Worm (Caenorhabditis elegans) whole organism, late embryonic: ENCODE measurements around the gene nhr-67.

Source experiments
- C08G9.2 ChIP-seq: sonication (generic microtip); optimal IDR thresholded peaks from 2 replicates; lab custom pipeline; 2016; ENCODE audit warnings: mild to moderate bottlenecking, missing genetic modification characterization, moderate library complexity, missing compliant biosample characterization
- C38D4.7 ChIP-seq: fragments of 200-800 bp; sonication (Bioruptor generic); optimal IDR thresholded peaks from 2 replicates; lab custom pipeline; 2018; ENCODE audit warnings: mild to moderate bottlenecking, missing genetic modification characterization, moderate library complexity, missing compliant biosample characterization
- F13H6.1 ChIP-seq: sonication (generic microtip); optimal IDR thresholded peaks from 2 replicates; lab custom pipeline; 2016; ENCODE audit warnings: missing genetic modification characterization, missing compliant biosample characterization
- K02D7.2 ChIP-seq: sonication (generic microtip); optimal IDR thresholded peaks from 2 replicates; lab custom pipeline; 2017; ENCODE audit warnings: mild to moderate bottlenecking, missing genetic modification characterization, missing compliant biosample characterization
- K09A11.1 ChIP-seq: sonication (generic microtip); optimal IDR thresholded peaks from 2 replicates; lab custom pipeline; 2017; ENCODE audit warnings: antibody characterized with exemption, mild to moderate bottlenecking, missing genetic modification characterization, missing compliant biosample characterization; ENCODE audit not compliant: insufficient read depth
- T23F11.4 ChIP-seq: fragments of 200-800 bp; sonication (Bioruptor generic); optimal IDR thresholded peaks from 2 replicates; lab custom pipeline; 2018; ENCODE audit warnings: mild to moderate bottlenecking, missing genetic modification characterization, missing compliant biosample characterization
- Y22D7AL.16 ChIP-seq: sonication (generic microtip); optimal IDR thresholded peaks from 2 replicates; lab custom pipeline; 2016; ENCODE audit warnings: missing genetic modification characterization, missing compliant biosample characterization
- ceh-14 ChIP-seq: sonication (generic microtip); optimal IDR thresholded peaks from 2 replicates; lab custom pipeline; 2016; ENCODE audit warnings: missing genotype, missing genetic modification characterization, missing compliant biosample characterization
- ceh-19 ChIP-seq: fragments of 200-800 bp; sonication (Bioruptor generic); optimal IDR thresholded peaks from 2 replicates; lab custom pipeline; 2018; ENCODE audit warnings: mild to moderate bottlenecking, missing genetic modification characterization, missing compliant biosample characterization
- ceh-2 ChIP-seq: sonication (generic microtip); optimal IDR thresholded peaks from 2 replicates; lab custom pipeline; 2016; ENCODE audit warnings: missing genotype, missing genetic modification characterization, missing compliant biosample characterization
- ceh-30 ChIP-seq: fragments of 150-350 bp; optimal IDR thresholded peaks from 2 replicates; lab custom pipeline; 2014; ENCODE audit warnings: missing biosample characterization, missing genetic modification characterization
- ceh-31 ChIP-seq: sonication (generic microtip); optimal IDR thresholded peaks from 2 replicates; lab custom pipeline; 2016; ENCODE audit warnings: missing genetic modification characterization, missing compliant biosample characterization
- ceh-34 ChIP-seq: sonication (generic microtip); optimal IDR thresholded peaks from 2 replicates; lab custom pipeline; 2016; ENCODE audit warnings: mild to moderate bottlenecking, missing genetic modification characterization, missing compliant biosample characterization
- ceh-48 ChIP-seq: sonication (generic microtip); optimal IDR thresholded peaks from 2 replicates; lab custom pipeline; 2016; ENCODE audit warnings: missing genetic modification characterization, inconsistent platforms, missing compliant biosample characterization
- ceh-6 ChIP-seq: fragments of 200-800 bp; sonication (Bioruptor generic); optimal IDR thresholded peaks from 2 replicates; lab custom pipeline; 2018; ENCODE audit warnings: mild to moderate bottlenecking, missing genetic modification characterization, missing compliant biosample characterization
- dmd-4 ChIP-seq: sonication (generic microtip); optimal IDR thresholded peaks from 2 replicates; lab custom pipeline; 2016; ENCODE audit warnings: borderline replicate concordance, missing genetic modification characterization, missing compliant biosample characterization
- dve-1 ChIP-seq: sonication (generic microtip); optimal IDR thresholded peaks from 2 replicates; lab custom pipeline; 2017; ENCODE audit warnings: antibody characterized with exemption, mild to moderate bottlenecking, missing genetic modification characterization, missing compliant biosample characterization
- elt-2 ChIP-seq: sonication (generic microtip); optimal IDR thresholded peaks from 2 replicates; lab custom pipeline; 2016; ENCODE audit warnings: missing genetic modification reagents, missing genetic modification characterization, missing compliant biosample characterization
- elt-4 ChIP-seq: sonication (generic microtip); optimal IDR thresholded peaks from 2 replicates; lab custom pipeline; 2016; ENCODE audit warnings: missing genetic modification characterization, missing compliant biosample characterization
- ets-4 ChIP-seq: sonication (generic microtip); optimal IDR thresholded peaks from 2 replicates; lab custom pipeline; 2016; ENCODE audit warnings: missing genetic modification characterization, missing compliant biosample characterization
- eyg-1 ChIP-seq: sonication (generic microtip); optimal IDR thresholded peaks from 2 replicates; lab custom pipeline; 2016; ENCODE audit warnings: missing genotype, missing genetic modification characterization, missing compliant biosample characterization
- fax-1 ChIP-seq: sonication (generic microtip); optimal IDR thresholded peaks from 2 replicates; lab custom pipeline; 2016; ENCODE audit warnings: missing genotype, missing genetic modification characterization, missing compliant biosample characterization
- fkh-10 ChIP-seq: fragments of 150-350 bp; optimal IDR thresholded peaks from 2 replicates; lab custom pipeline; 2014; ENCODE audit warnings: missing biosample characterization, missing genetic modification reagents, missing genetic modification characterization
- fkh-6 ChIP-seq: sonication (generic microtip); optimal IDR thresholded peaks from 2 replicates; lab custom pipeline; 2016; ENCODE audit warnings: missing genetic modification characterization, missing compliant biosample characterization
- gmeb-2 ChIP-seq: sonication (generic microtip); optimal IDR thresholded peaks from 2 replicates; lab custom pipeline; 2016; ENCODE audit warnings: missing genetic modification characterization, inconsistent platforms, missing compliant biosample characterization
- lin-11 ChIP-seq: fragments of 200-800 bp; sonication (Bioruptor generic); optimal IDR thresholded peaks from 2 replicates; lab custom pipeline; 2018; ENCODE audit warnings: mild to moderate bottlenecking, missing genetic modification characterization, missing compliant biosample characterization
- nfya-1 ChIP-seq: sonication (generic microtip); optimal IDR thresholded peaks from 2 replicates; lab custom pipeline; 2017; ENCODE audit warnings: missing genetic modification characterization, mild to moderate bottlenecking, missing compliant biosample characterization, antibody characterized with exemption, moderate library complexity
- nhr-232 ChIP-seq: sonication (generic microtip); optimal IDR thresholded peaks from 2 replicates; lab custom pipeline; 2016; ENCODE audit warnings: missing genetic modification characterization, missing compliant biosample characterization
- pag-3 ChIP-seq: sonication (generic microtip); optimal IDR thresholded peaks from 2 replicates; lab custom pipeline; 2016; ENCODE audit warnings: missing compliant biosample characterization, missing genetic modification characterization, borderline replicate concordance
- pat-9 ChIP-seq: fragments of 200-800 bp; sonication (Bioruptor generic); optimal IDR thresholded peaks from 2 replicates; lab custom pipeline; 2018; ENCODE audit warnings: mild to moderate bottlenecking, missing genetic modification characterization, moderate library complexity, missing compliant biosample characterization
- pha-2 ChIP-seq: sonication (generic microtip); optimal IDR thresholded peaks from 2 replicates; lab custom pipeline; 2017; ENCODE audit warnings: mild to moderate bottlenecking, missing genetic modification characterization, missing compliant biosample characterization
- pha-4 ChIP-seq: fragments of 150-350 bp; optimal IDR thresholded peaks from 2 replicates; lab custom pipeline; 2018; ENCODE audit warnings: missing biosample characterization, missing genetic modification reagents, missing genetic modification characterization
- ref-2 ChIP-seq: sonication (generic microtip); optimal IDR thresholded peaks from 2 replicates; lab custom pipeline; 2016; ENCODE audit warnings: missing genetic modification characterization, missing compliant biosample characterization
- rnt-1 ChIP-seq: sonication (generic microtip); optimal IDR thresholded peaks from 2 replicates; lab custom pipeline; 2016; ENCODE audit warnings: missing genetic modification characterization, missing compliant biosample characterization
- sdc-2 ChIP-seq: sonication (generic microtip); optimal IDR thresholded peaks from 2 replicates; lab custom pipeline; 2016; ENCODE audit warnings: missing genotype, missing genetic modification characterization, missing compliant biosample characterization
- sox-4 ChIP-seq: sonication (generic microtip); optimal IDR thresholded peaks from 2 replicates; lab custom pipeline; 2017; ENCODE audit warnings: mild to moderate bottlenecking, missing genetic modification characterization, inconsistent platforms, missing compliant biosample characterization
- syd-9 ChIP-seq: sonication (generic microtip); optimal IDR thresholded peaks from 2 replicates; lab custom pipeline; 2016; ENCODE audit warnings: mild to moderate bottlenecking, missing genetic modification characterization, moderate library complexity, missing compliant biosample characterization
- tbx-2 ChIP-seq: sonication (generic microtip); optimal IDR thresholded peaks from 2 replicates; lab custom pipeline; 2016; ENCODE audit warnings: missing genetic modification characterization, missing compliant biosample characterization
- tbx-7 ChIP-seq: sonication (generic microtip); optimal IDR thresholded peaks from 2 replicates; lab custom pipeline; 2016; ENCODE audit warnings: missing genotype, missing genetic modification characterization, missing compliant biosample characterization
- ttx-3 ChIP-seq: sonication (generic microtip); optimal IDR thresholded peaks from 2 replicates; lab custom pipeline; 2016; ENCODE audit warnings: missing genetic modification reagents, missing genetic modification characterization, missing compliant biosample characterization
- unc-3 ChIP-seq, 2 experiments: fragments of 200-800 bp in 1 of 2; sonication (Bioruptor generic) in 1 of 2; sonication (generic microtip) in 1 of 2; conservative IDR thresholded peaks in 1 of 2; optimal IDR thresholded peaks in 1 of 2; 2 replicates each; pipeline versions ENCODE4 v1.3.6 to Lab custom; 2016 to 2022; ENCODE audit warnings: missing compliant biosample characterization in 2 of 2, missing genetic modification characterization in 2 of 2, missing genetic modification reagents in 1 of 2
- unc-86 ChIP-seq: sonication (generic microtip); optimal IDR thresholded peaks from 2 replicates; lab custom pipeline; 2016; ENCODE audit warnings: missing genetic modification characterization, missing compliant biosample characterization
- ztf-16 ChIP-seq: sonication (generic microtip); optimal IDR thresholded peaks from 2 replicates; lab custom pipeline; 2017; ENCODE audit warnings: missing genetic modification characterization, missing compliant biosample characterization

Gene nhr-67

ce11 chrIV:11207186-11207585 lies 37.6 kb downstream of the nhr-67 start, which contains the start of gene R07H5.9:
Gene R07H5.9 (plus strand): TSS chrIV:11207486.
- TF ChIP-seq ceh-48 (no peak), ztf-16 (tag; lab: Kevin White, UChicago) (no peak), ttx-3 (no peak), fax-1 (tag; lab: Kevin White, UChicago) (no peak), ceh-19 (GFP tag; lab: Kevin White, UChicago) (no peak)

- TF ChIP-seq nhr-232 (tag; lab: Kevin White, UChicago) (no peak), ceh-34 (no peak), gmeb-2 (tag; lab: Kevin White, UChicago) (no peak), ceh-6 (GFP tag; lab: Kevin White, UChicago) (no peak), pag-3 (tag; lab: Kevin White, UChicago) (no peak), unc-86 (no peak), tbx-7 (tag; lab: Kevin White, UChicago) (no peak), F13H6.1 (tag; lab: Kevin White, UChicago) (no peak), C08G9.2 (tag; lab: Kevin White, UChicago) (no peak), ceh-14 (tag; lab: Kevin White, UChicago) (no peak), tbx-2 (tag; lab: Kevin White, UChicago) (no peak), fkh-10 (GFP tag; lab: Kevin White, UChicago) (no peak), unc-3 (GFP tag; conservative IDR thresholded peaks at IDR 0.05; lab: Robert Waterston, UW) (no peak), unc-3 (tag; optimal IDR thresholded peaks at IDR 0.05; lab: Kevin White, UChicago) (no peak), ets-4 (tag; lab: Kevin White, UChicago) (no peak), dmd-4 (tag; lab: Kevin White, UChicago) (no peak), fax-1 (tag; lab: Kevin White, UChicago) (no peak), ceh-30 (tag; lab: Kevin White, UChicago) (no peak)
These were observed 41.3 kb downstream of the nhr-67 start, which contains the start of gene adk-1 for ce11 chrIV:11210781-11211256. Gene adk-1 (minus strand): TSS chrIV:11210831.

ce11 chrIV:11211547-11211946 lies 42.0 kb downstream of the nhr-67 start:
- TF ChIP-seq dve-1 (tag; lab: Kevin White, UChicago) (no peak), elt-2 (tag; lab: Kevin White, UChicago) (peak; percentile 89), fkh-6 (tag; lab: Kevin White, UChicago) (no peak)

ce11 chrIV:11212978-11213377 lies 43.4 kb downstream of the nhr-67 start:
- TF ChIP-seq Y22D7AL.16, result no peak
- no peak for TF ChIP-seq eyg-1 (tag; lab: Kevin White, UChicago)
- no peak for TF ChIP-seq fax-1 (tag; lab: Kevin White, UChicago)
- no peak for TF ChIP-seq sox-4 (tag; lab: Kevin White, UChicago)
- no peak for TF ChIP-seq dve-1 (tag; lab: Kevin White, UChicago)
- TF ChIP-seq gmeb-2 (tag; lab: Kevin White, UChicago), result no peak
- TF ChIP-seq ceh-34, result no peak
- no peak for TF ChIP-seq rnt-1 (tag; lab: Kevin White, UChicago)
- TF ChIP-seq pha-4 (tag; lab: Kevin White, UChicago), result no peak
- no peak for TF ChIP-seq ceh-2 (tag; lab: Kevin White, UChicago)
- TF ChIP-seq unc-86, result no peak
- no peak for TF ChIP-seq elt-4 (tag; lab: Kevin White, UChicago)
- no peak for TF ChIP-seq sdc-2 (tag; lab: Kevin White, UChicago)
- TF ChIP-seq pha-2, result no peak
- TF ChIP-seq lin-11, result no peak
- no peak for TF ChIP-seq ceh-48
- no peak for TF ChIP-seq ceh-30 (tag; lab: Kevin White, UChicago)

- TF ChIP-seq tbx-2 (tag; lab: Kevin White, UChicago) (no peak), ceh-31 (no peak), unc-3 (GFP tag; conservative IDR thresholded peaks at IDR 0.05; lab: Robert Waterston, UW) (no peak), unc-3 (tag; optimal IDR thresholded peaks at IDR 0.05; lab: Kevin White, UChicago) (no peak), C38D4.7 (GFP tag; lab: Kevin White, UChicago) (no peak), fax-1 (tag; lab: Kevin White, UChicago) (no peak), K02D7.2 (tag; lab: Kevin White, UChicago) (no peak), syd-9 (tag; lab: Kevin White, UChicago) (no peak), sox-4 (tag; lab: Kevin White, UChicago) (no peak), T23F11.4 (GFP tag; lab: Kevin White, UChicago) (no peak), elt-2 (tag; lab: Kevin White, UChicago) (no peak), ref-2 (tag; lab: Kevin White, UChicago) (no peak), pha-2 (no peak), pat-9 (tag; lab: Kevin White, UChicago) (no peak), K09A11.1 (tag; lab: Kevin White, UChicago) (no peak), ets-4 (tag; lab: Kevin White, UChicago) (no peak), nfya-1 (tag; lab: Kevin White, UChicago) (no peak)
These were observed 48.5 kb downstream of the nhr-67 start, which contains the start of gene zip-6 for ce11 chrIV:11218037-11218436. Gene zip-6 (minus strand): TSS chrIV:11218137.
